Worm (Caenorhabditis elegans) whole organism, L3 larva: ENCODE measurements around the gene gsp-1.

ENCODE experiments used
- R02D3.7 ChIP-seq: fragments of 150-350 bp; optimal IDR thresholded peaks from 2 replicates; lab custom pipeline; 2014; ENCODE audit warnings: missing biosample characterization, missing genetic modification characterization
- ZK546.5 ChIP-seq: sonication (generic microtip); optimal IDR thresholded peaks from 2 replicates; lab custom pipeline; 2017; ENCODE audit warnings: missing biosample characterization, missing genetic modification characterization
- aly-2 ChIP-seq: fragments of 150-350 bp; optimal IDR thresholded peaks from 2 replicates; lab custom pipeline; 2014; ENCODE audit warnings: missing biosample characterization, missing genetic modification characterization
- ama-1 ChIP-seq: fragments of 150-350 bp; optimal IDR thresholded peaks from 2 replicates; lab custom pipeline; 2018
- ceh-28 ChIP-seq: fragments of 150-350 bp; optimal IDR thresholded peaks from 2 replicates; lab custom pipeline; 2014; ENCODE audit warnings: missing biosample characterization, missing genetic modification reagents, missing genetic modification characterization
- ceh-82 ChIP-seq: fragments of 150-350 bp; optimal IDR thresholded peaks from 2 replicates; lab custom pipeline; 2014; ENCODE audit warnings: missing biosample characterization, missing genetic modification characterization
- ceh-9 ChIP-seq: sonication (generic microtip); optimal IDR thresholded peaks from 2 replicates; lab custom pipeline; 2018; ENCODE audit warnings: missing biosample characterization, missing genetic modification characterization
- daf-12 ChIP-seq: fragments of 150-350 bp; optimal IDR thresholded peaks from 2 replicates; lab custom pipeline; 2014; ENCODE audit warnings: missing biosample characterization, missing genetic modification reagents, missing genetic modification characterization
- egl-27 ChIP-seq: sonication (generic microtip); optimal IDR thresholded peaks from 4 replicates; lab custom pipeline; 2017; ENCODE audit warnings: missing biosample characterization, missing genetic modification reagents, missing genetic modification characterization
- egl-5 ChIP-seq: fragments of 150-350 bp; optimal IDR thresholded peaks from 2 replicates; lab custom pipeline; 2017; ENCODE audit warnings: missing biosample characterization, missing genetic modification reagents, missing genetic modification characterization, inconsistent platforms
- elt-1 ChIP-seq: fragments of 150-350 bp; optimal IDR thresholded peaks from 2 replicates; lab custom pipeline; 2014; ENCODE audit warnings: missing biosample characterization, missing genetic modification characterization
- elt-2 ChIP-seq: sonication (generic microtip); optimal IDR thresholded peaks from 2 replicates; lab custom pipeline; 2016; ENCODE audit warnings: missing genetic modification reagents, mild to moderate bottlenecking, missing genetic modification characterization, missing compliant biosample characterization
- elt-3 ChIP-seq, 3 experiments: fragments of 150-350 bp in 1 of 3; sonication (generic microtip) in 2 of 3; optimal IDR thresholded peaks; 2 replicates in 2 of 3; 4 replicates in 1 of 3; lab custom pipeline; 2014 to 2017; ENCODE audit warnings: missing biosample characterization in 3 of 3, missing genetic modification characterization in 3 of 3
- eor-1 ChIP-seq, 2 experiments: fragments of 150-350 bp; optimal IDR thresholded peaks; 2 replicates each; lab custom pipeline; 2014 to 2018; ENCODE audit warnings: missing biosample characterization in 2 of 2, missing genetic modification characterization in 2 of 2
- fkh-2 ChIP-seq: fragments of 150-350 bp; optimal IDR thresholded peaks from 2 replicates; lab custom pipeline; 2014; ENCODE audit warnings: missing biosample characterization, missing genetic modification reagents, missing genetic modification characterization
- fos-1 ChIP-seq: fragments of 150-350 bp; optimal IDR thresholded peaks from 2 replicates; lab custom pipeline; 2014; ENCODE audit warnings: missing biosample characterization, missing genetic modification characterization
- hmg-11 ChIP-seq: sonication (generic microtip); optimal IDR thresholded peaks from 2 replicates; lab custom pipeline; 2016; ENCODE audit warnings: missing genetic modification characterization, missing compliant biosample characterization
- jun-1 ChIP-seq: fragments of 150-350 bp; optimal IDR thresholded peaks from 2 replicates; lab custom pipeline; 2014; ENCODE audit warnings: missing biosample characterization, missing genetic modification reagents, missing genetic modification characterization
- lin-15B ChIP-seq: fragments of 150-350 bp; optimal IDR thresholded peaks from 2 replicates; lab custom pipeline; 2014; ENCODE audit warnings: missing biosample characterization, missing genetic modification characterization
- lin-39 ChIP-seq: fragments of 150-350 bp; optimal IDR thresholded peaks from 2 replicates; lab custom pipeline; 2018; ENCODE audit warnings: missing biosample characterization, missing genetic modification reagents, missing genetic modification characterization
- lsy-12 ChIP-seq: sonication (generic microtip); optimal IDR thresholded peaks from 2 replicates; lab custom pipeline; 2016; ENCODE audit warnings: mild to moderate bottlenecking, missing genetic modification characterization, missing compliant biosample characterization
- nfya-1 ChIP-seq: sonication (generic microtip); optimal IDR thresholded peaks from 2 replicates; lab custom pipeline; 2017; ENCODE audit warnings: missing genetic modification characterization, mild to moderate bottlenecking, missing compliant biosample characterization, antibody characterized with exemption, moderate library complexity; ENCODE audit not compliant: insufficient read depth
- nhr-12 ChIP-seq: fragments of 150-350 bp; optimal IDR thresholded peaks from 2 replicates; lab custom pipeline; 2014; ENCODE audit warnings: missing biosample characterization, missing genetic modification characterization
- nhr-23 ChIP-seq: fragments of 150-350 bp; optimal IDR thresholded peaks from 2 replicates; lab custom pipeline; 2014; ENCODE audit warnings: missing biosample characterization, missing genetic modification reagents, missing genetic modification characterization
- nhr-237 ChIP-seq: fragments of 150-350 bp; optimal IDR thresholded peaks from 2 replicates; lab custom pipeline; 2014; ENCODE audit warnings: missing biosample characterization, missing genetic modification characterization
- nhr-25 ChIP-seq: sonication (generic microtip); optimal IDR thresholded peaks from 2 replicates; lab custom pipeline; 2017; ENCODE audit warnings: missing biosample characterization, missing genetic modification characterization
- nhr-28 ChIP-seq: fragments of 150-350 bp; optimal IDR thresholded peaks from 2 replicates; lab custom pipeline; 2014; ENCODE audit warnings: missing biosample characterization, missing genetic modification characterization
- nhr-43 ChIP-seq: sonication (generic microtip); optimal IDR thresholded peaks from 2 replicates; lab custom pipeline; 2016; ENCODE audit warnings: mild to moderate bottlenecking, missing genetic modification characterization, missing compliant biosample characterization; ENCODE audit not compliant: poor library complexity, severe bottlenecking
- nhr-76 ChIP-seq: fragments of 150-350 bp; sonication (generic microtip); optimal IDR thresholded peaks from 5 replicates; lab custom pipeline; 2014; ENCODE audit warnings: missing biosample characterization, missing genetic modification characterization
- nhr-77 ChIP-seq: fragments of 150-350 bp; optimal IDR thresholded peaks from 2 replicates; lab custom pipeline; 2014; ENCODE audit warnings: missing biosample characterization, missing genetic modification characterization
- pha-4 ChIP-seq: fragments of 150-350 bp; optimal IDR thresholded peaks from 2 replicates; lab custom pipeline; 2014; ENCODE audit warnings: missing biosample characterization, missing genetic modification reagents, missing genetic modification characterization
- pqm-1 ChIP-seq: fragments of 150-350 bp; optimal IDR thresholded peaks from 2 replicates; lab custom pipeline; 2017; ENCODE audit warnings: missing biosample characterization, missing genetic modification characterization, inconsistent platforms
- sea-2 ChIP-seq: fragments of 150-350 bp; sonication (generic microtip); optimal IDR thresholded peaks from 4 replicates; lab custom pipeline; 2014; ENCODE audit warnings: missing biosample characterization, missing genetic modification reagents, missing genetic modification characterization
- skn-1 ChIP-seq: fragments of 150-350 bp; optimal IDR thresholded peaks from 2 replicates; lab custom pipeline; 2014; ENCODE audit warnings: missing biosample characterization, missing genetic modification characterization
- snpc-4 ChIP-seq: fragments of 150-350 bp; optimal IDR thresholded peaks from 2 replicates; lab custom pipeline; 2014; ENCODE audit warnings: missing biosample characterization, missing genetic modification characterization
- unc-39 ChIP-seq: sonication (generic microtip); optimal IDR thresholded peaks from 4 replicates; lab custom pipeline; 2017; ENCODE audit warnings: missing biosample characterization, missing genetic modification characterization
- unc-62 ChIP-seq: fragments of 150-350 bp; sonication (generic microtip); optimal IDR thresholded peaks from 4 replicates; lab custom pipeline; 2014; ENCODE audit warnings: missing biosample characterization, missing genetic modification reagents, missing genetic modification characterization
- zag-1 ChIP-seq: fragments of 150-350 bp; optimal IDR thresholded peaks from 2 replicates; lab custom pipeline; 2014; ENCODE audit warnings: missing biosample characterization, missing genetic modification characterization
- ztf-11 ChIP-seq: fragments of 150-350 bp; optimal IDR thresholded peaks from 2 replicates; lab custom pipeline; 2014; ENCODE audit warnings: missing biosample characterization, missing genetic modification characterization

The gsp-1 gene

DNA sequence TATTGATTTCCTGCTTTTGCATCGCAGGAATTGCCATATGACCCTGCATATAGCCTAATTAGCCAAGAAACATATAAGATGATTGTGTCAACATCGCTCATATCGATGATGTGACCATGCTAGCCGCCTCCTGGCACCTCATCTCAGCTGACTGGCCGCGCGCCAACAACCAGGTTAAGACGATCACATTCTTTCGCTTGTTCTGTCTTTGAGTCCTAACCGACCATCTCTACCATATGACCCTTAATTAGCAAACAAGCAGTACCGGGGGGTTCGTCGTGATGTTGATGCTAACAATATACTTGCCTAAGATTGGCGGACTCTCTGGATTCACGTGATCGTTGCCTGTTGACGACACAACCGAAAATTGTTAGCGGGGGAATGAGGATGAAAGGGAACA is 40.4 kb downstream of the gsp-1 start (continued):
- no peak for TF ChIP-seq ceh-9

DNA sequence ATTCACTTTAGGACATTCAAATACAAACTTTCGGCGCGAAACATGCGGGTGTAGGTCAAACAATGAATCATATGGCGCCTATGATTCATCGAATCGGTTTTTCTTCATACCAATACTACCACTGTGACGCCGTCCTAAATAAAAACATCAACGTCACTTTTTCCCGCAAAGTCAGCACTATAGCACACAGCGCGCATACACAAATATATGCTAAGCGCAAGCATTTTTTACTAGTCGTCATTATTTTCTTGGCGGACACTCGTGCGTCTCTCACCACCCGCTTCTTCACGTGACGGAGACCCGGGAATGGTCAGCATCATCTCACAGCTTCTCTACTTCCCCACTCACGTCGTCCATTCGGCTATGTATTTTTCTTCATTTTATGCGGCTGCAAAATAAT is 41.0 kb downstream of the gsp-1 start:
- TF ChIP-seq nfya-1 (peak; percentile 28), lin-39 (tag; lab: Kevin White, UChicago) (peak; percentile 42), pha-4 (tag; lab: Kevin White, UChicago) (peak; percentile 48), elt-2 (tag; lab: Kevin White, UChicago) (no peak)

DNA sequence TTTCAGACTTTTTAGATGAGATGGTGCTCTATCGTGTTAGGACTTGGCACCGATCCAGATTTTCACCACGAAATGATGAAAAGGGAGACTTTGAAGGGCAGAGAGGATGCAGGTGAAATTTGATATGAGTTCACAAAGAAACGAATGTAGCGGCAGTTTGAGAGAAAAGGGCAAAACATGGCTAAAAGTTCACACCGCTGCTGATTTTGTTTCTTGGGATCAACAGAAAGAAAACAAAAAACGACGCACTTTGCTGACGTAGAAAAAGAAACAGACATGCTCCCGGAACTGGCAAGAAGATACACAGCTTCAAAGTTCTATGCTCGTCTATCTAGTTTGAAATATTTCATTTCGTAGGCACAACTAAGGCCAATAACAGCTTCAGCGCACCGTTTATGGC is 41.4 kb downstream of the gsp-1 start:
- TF ChIP-seq daf-12 (tag; lab: Kevin White, UChicago) (no peak), pqm-1 (tag; lab: Kevin White, UChicago) (no peak), lin-15B (no peak), fos-1 (tag; lab: Kevin White, UChicago) (no peak), lin-39 (tag; lab: Kevin White, UChicago) (no peak), unc-39 (tag; lab: Kevin White, UChicago) (no peak), fkh-2 (no peak), zag-1 (tag; lab: Kevin White, UChicago) (no peak), sea-2 (GFP tag; lab: Kevin White, UChicago) (no peak)

DNA sequence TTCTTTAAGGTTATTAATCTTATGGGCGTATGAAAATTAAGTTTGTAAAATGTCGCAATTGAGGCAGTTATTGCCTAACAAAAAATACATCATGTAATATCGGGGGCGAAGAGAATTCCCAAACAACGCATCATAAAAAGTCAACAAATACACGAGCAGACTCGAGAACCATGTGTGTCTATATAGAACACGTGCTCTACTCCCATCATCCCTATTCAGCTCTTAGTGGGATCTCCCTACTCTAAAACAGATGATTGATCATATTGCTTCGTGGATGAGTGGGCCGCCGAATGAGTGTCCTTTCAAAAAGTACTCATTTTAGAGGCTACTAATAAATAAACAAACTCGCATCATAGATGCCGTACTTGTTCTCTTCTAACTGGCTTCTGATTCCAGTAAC is 42.2 kb downstream of the gsp-1 start:
- TF ChIP-seq snpc-4 (tag; lab: Kevin White, UChicago) (no peak), nhr-25 (tag; lab: Kevin White, UChicago) (no peak), lsy-12 (no peak), pha-4 (tag; lab: Kevin White, UChicago) (peak; percentile 70), egl-5 (tag; lab: Kevin White, UChicago) (peak; percentile 36)

DNA sequence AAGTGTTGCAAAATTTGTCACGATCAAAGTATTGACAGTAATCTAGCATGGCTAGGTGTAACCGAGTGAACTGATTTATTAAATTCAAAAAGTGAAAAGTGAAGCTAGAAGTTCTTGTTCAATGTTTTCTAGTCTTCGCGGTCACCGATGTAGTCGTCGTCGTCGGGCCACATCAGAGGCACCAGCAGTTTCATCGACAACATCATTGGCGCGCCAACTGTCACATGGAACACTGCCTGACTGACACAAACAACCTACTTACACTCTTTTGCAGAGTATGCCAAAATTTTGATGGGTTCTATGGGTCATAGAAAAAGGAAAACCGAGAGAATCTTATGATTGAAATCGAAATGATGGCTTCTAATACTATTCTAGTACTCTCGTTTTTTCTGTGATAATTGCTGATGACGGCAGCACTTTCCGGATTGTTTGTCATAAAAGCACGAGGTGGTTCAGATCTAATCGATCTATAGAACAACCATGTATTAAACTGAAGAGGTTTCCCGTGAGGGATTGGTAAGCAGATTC is 43.3 kb downstream of the gsp-1 start:
- TF ChIP-seq jun-1 (tag; lab: Kevin White, UChicago) (no peak), egl-27 (tag; lab: Kevin White, UChicago) (no peak), R02D3.7 (tag; lab: Kevin White, UChicago) (no peak), fkh-2 (no peak), pqm-1 (tag; lab: Kevin White, UChicago) (no peak), nhr-77 (tag; lab: Kevin White, UChicago) (no peak), nhr-76 (tag; lab: Kevin White, UChicago) (no peak)

DNA sequence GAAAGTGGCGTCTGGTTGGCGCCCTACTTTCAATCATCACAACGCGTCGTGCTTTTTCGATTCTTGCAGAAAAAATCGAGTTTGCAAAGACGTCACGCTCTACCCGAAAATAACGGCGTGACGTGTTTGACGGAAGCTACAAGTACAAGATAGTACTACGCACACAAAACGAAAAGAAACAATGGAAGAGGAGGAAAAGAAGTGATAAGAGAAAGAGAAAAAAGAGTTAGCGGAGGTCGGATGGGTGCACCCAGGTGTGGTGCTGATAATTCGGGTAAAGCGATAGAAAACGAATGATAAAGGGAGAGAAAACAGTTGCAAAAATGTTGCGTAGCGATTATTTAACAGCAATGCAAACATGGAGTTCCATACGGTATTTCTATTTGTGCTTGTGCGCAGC is 44.5 kb downstream of the gsp-1 start:
- TF ChIP-seq pha-4 (tag; lab: Kevin White, UChicago) = peak; percentile 53
- no peak for TF ChIP-seq aly-2
- TF ChIP-seq nhr-23 = no peak
- TF ChIP-seq fos-1 (tag; lab: Kevin White, UChicago) = no peak
- TF ChIP-seq jun-1 (tag; lab: Kevin White, UChicago) = peak; percentile 41
- no peak for TF ChIP-seq nhr-12 (tag; lab: Kevin White, UChicago)
- peak; percentile 39 for TF ChIP-seq pqm-1 (tag; lab: Kevin White, UChicago)
- no peak for TF ChIP-seq ceh-82 (tag; lab: Kevin White, UChicago)
- TF ChIP-seq zag-1 (tag; lab: Kevin White, UChicago) = no peak
- TF ChIP-seq fkh-2 = no peak
- peak; percentile 93 for TF ChIP-seq elt-2 (tag; lab: Kevin White, UChicago)
- TF ChIP-seq daf-12 (tag; lab: Kevin White, UChicago) = no peak
- TF ChIP-seq skn-1 (tag; lab: Kevin White, UChicago) = peak; percentile 10
- TF ChIP-seq unc-62 (GFP tag; lab: Kevin White, UChicago) = no peak

DNA sequence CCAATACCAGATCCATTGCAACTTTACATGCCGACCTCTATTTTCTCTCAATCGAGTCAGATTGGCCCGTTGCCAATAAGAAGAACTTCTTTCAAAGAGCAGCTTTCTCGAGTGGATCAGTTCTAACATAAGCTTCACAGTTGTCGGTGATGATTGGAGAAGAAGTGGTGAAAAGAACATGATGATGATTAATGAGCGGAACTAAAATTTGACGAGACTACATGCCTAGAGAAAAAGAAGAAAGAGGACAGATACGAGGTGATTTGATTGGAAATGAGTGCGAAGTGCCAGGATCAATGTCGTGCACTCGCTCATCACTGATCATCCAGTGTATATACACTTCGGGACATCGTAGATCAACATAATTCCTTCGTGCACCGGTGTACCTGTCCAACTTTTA is 45.4 kb downstream of the gsp-1 start:
- no peak for TF ChIP-seq daf-12 (tag; lab: Kevin White, UChicago)
- no peak for TF ChIP-seq zag-1 (tag; lab: Kevin White, UChicago)
- TF ChIP-seq pha-4 (tag; lab: Kevin White, UChicago) = no peak
- TF ChIP-seq ama-1 = no peak
- TF ChIP-seq unc-39 (tag; lab: Kevin White, UChicago) = no peak
- TF ChIP-seq nhr-76 (tag; lab: Kevin White, UChicago) = no peak
- TF ChIP-seq eor-1 (tag; optimal IDR thresholded peaks at IDR 0.05; lab: Kevin White, UChicago) = no peak
- no peak for TF ChIP-seq nhr-237 (tag; lab: Kevin White, UChicago)
- peak; percentile 61 for TF ChIP-seq nfya-1
- TF ChIP-seq nhr-28 (tag; lab: Kevin White, UChicago) = no peak
- peak; percentile 61 for TF ChIP-seq nhr-23
- peak; percentile 39 for TF ChIP-seq nhr-43 (tag; lab: Kevin White, UChicago)
- TF ChIP-seq ceh-9 = no peak
- peak; percentile 25 for TF ChIP-seq ceh-28
- TF ChIP-seq elt-1 (tag; lab: Kevin White, UChicago) = no peak
- no peak for TF ChIP-seq skn-1 (tag; lab: Kevin White, UChicago)
- no peak for TF ChIP-seq hmg-11 (tag; lab: Kevin White, UChicago)
- no peak for TF ChIP-seq ztf-11 (tag; lab: Kevin White, UChicago)
- no peak for TF ChIP-seq elt-3 (tag; optimal IDR thresholded peaks at IDR 0.05; lab: Kevin White, UChicago)
- peak; percentile 92 for TF ChIP-seq unc-62 (GFP tag; lab: Kevin White, UChicago)
- TF ChIP-seq nhr-12 (tag; lab: Kevin White, UChicago) = no peak
- TF ChIP-seq ZK546.5 (tag; lab: Kevin White, UChicago) = no peak
- TF ChIP-seq R02D3.7 (tag; lab: Kevin White, UChicago) = no peak
- no peak for TF ChIP-seq nhr-25 (tag; lab: Kevin White, UChicago)
